Fruit fly (Drosophila melanogaster): Measurements from ENCODE around the gene CG45089.

Gene CG45089

DNA sequence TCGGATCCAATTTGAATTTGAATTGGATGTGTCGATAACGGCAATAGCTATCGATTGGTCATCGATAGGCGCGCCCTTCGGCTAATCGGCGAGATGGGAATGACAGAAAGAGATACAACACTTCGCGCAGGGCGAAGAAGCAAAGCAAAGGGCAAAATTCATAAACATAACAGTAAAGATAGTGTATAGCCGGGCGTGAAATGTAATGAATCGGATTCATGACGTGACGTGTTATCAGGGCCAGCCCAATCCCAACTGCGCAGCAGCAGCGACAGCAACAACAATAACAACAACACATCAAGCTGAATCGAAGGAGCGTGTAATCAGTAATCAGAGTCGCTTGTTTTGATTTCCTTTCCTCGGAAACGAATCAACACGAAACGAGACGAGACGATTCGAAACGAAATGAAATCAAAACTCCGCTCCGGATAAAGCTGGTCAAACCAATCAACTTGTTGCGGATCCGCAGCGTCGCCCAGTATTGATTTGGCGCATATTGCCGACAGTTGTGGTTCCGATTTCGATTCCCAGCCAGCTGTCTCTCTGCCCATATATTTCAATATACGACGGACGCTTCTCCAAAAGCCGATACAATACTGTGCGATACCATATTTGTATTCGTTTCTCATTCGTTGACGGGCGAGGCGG is 18.5 kb upstream of the CG45089 start, which contains the start of gene snz (continued):
- TF ChIP-seq CG10267 (tag; optimal IDR thresholded peaks at IDR 0.05), result peak; percentile 22
- TF ChIP-seq Jarid2 (GFP tag; optimal IDR thresholded peaks at IDR 0.05), result no peak
- no peak for TF ChIP-seq Awh (GFP tag; IDR thresholded peaks at IDR 0.05)
- 0 out of 3 replicates have a peak, but pooled peaks have one; percentile 5 for TF ChIP-seq Dbx (GFP tag; IDR thresholded peaks at IDR 0.05)
- TF ChIP-seq grn (GFP tag; optimal IDR thresholded peaks at IDR 0.05), result peak; percentile 69
- no peak for TF ChIP-seq bsh (GFP tag; optimal IDR thresholded peaks at IDR 0.05)
- no peak for TF ChIP-seq gro (GFP tag; optimal IDR thresholded peaks at IDR 0.05)
- no peak for TF ChIP-seq p53 (GFP tag; optimal IDR thresholded peaks at IDR 0.05)
- TF ChIP-seq CG13624 (GFP tag; optimal IDR thresholded peaks at IDR 0.05), result peak; percentile 47
- TF ChIP-seq ERR (GFP tag; optimal IDR thresholded peaks at IDR 0.05), result no peak
- TF ChIP-seq NfI (GFP tag; optimal IDR thresholded peaks at IDR 0.05), result no peak
- TF ChIP-seq CG11247 (GFP tag; IDR thresholded peaks at IDR 0.05), result no peak
- TF ChIP-seq z (GFP tag; IDR thresholded peaks at IDR 0.05), result no peak
- TF ChIP-seq CG2199 (GFP tag; IDR thresholded peaks at IDR 0.05), result 0 out of 3 replicates have a peak, but pooled peaks have one; percentile 41
- peak; percentile 6 for TF ChIP-seq Hand (GFP tag; optimal IDR thresholded peaks at IDR 0.05)
- TF ChIP-seq Med (GFP tag), result peak; percentile 71
- no peak for TF ChIP-seq CG3281 (GFP tag; optimal IDR thresholded peaks at IDR 0.05)
- no peak for TF ChIP-seq Atf3 (GFP tag; optimal IDR thresholded peaks at IDR 0.05)
- no peak for TF ChIP-seq da (GFP tag; optimal IDR thresholded peaks at IDR 0.05)
- TF ChIP-seq so (GFP tag; IDR thresholded peaks at IDR 0.05), result no peak
- TF ChIP-seq CG17328 (GFP tag; IDR thresholded peaks at IDR 0.05), result no peak
- TF ChIP-seq CG10979 (tag; optimal IDR thresholded peaks at IDR 0.05), result no peak
- TF ChIP-seq emc (GFP tag; optimal IDR thresholded peaks at IDR 0.05), result no peak
- no peak for TF ChIP-seq CG16863 (GFP tag; optimal IDR thresholded peaks at IDR 0.05)
- TF ChIP-seq Dll (GFP tag; IDR thresholded peaks at IDR 0.05; ENCODE audit: partially characterized antibody), result peak; percentile 77
- TF ChIP-seq tap (tag; optimal IDR thresholded peaks at IDR 0.05), result no peak
- no peak for TF ChIP-seq CG7271 (tag; optimal IDR thresholded peaks at IDR 0.05)
- TF ChIP-seq Scr (GFP tag; IDR thresholded peaks at IDR 0.05; ENCODE audit: partially characterized antibody), result peak; percentile 74
- no peak for TF ChIP-seq Mad (GFP tag; optimal IDR thresholded peaks at IDR 0.05)
- no peak for TF ChIP-seq tio (GFP tag; optimal IDR thresholded peaks at IDR 0.05)
- TF ChIP-seq dan (GFP tag; IDR thresholded peaks at IDR 0.05), result no peak
- no peak for TF ChIP-seq B-H1 (GFP tag; IDR thresholded peaks at IDR 0.05)
- no peak for TF ChIP-seq ftz-f1 (GFP tag; optimal IDR thresholded peaks at IDR 0.05)
- TF ChIP-seq tll (GFP tag; optimal IDR thresholded peaks at IDR 0.05), result no peak
- no peak for TF ChIP-seq lilli (GFP tag; optimal IDR thresholded peaks at IDR 0.05)
- TF ChIP-seq CG13287 (GFP tag; IDR thresholded peaks at IDR 0.05; ENCODE audit: partially characterized antibody), result peak; percentile 83
- TF ChIP-seq br (optimal IDR thresholded peaks at IDR 0.05), result no peak
- TF ChIP-seq Sox102F (GFP tag; optimal IDR thresholded peaks at IDR 0.05), result no peak
- TF ChIP-seq CG31441 (GFP tag; IDR thresholded peaks at IDR 0.05), result no peak
- no peak for TF ChIP-seq HLHmδ (GFP tag; optimal IDR thresholded peaks at IDR 0.05)
- TF ChIP-seq CG14014 (GFP tag; IDR thresholded peaks at IDR 0.05), result no peak
- TF ChIP-seq CG9876 (GFP tag; optimal IDR thresholded peaks at IDR 0.05), result no peak
- TF ChIP-seq Oli (tag; optimal IDR thresholded peaks at IDR 0.05), result no peak
- TF ChIP-seq dm (GFP tag; optimal IDR thresholded peaks at IDR 0.05), result no peak
- TF ChIP-seq CG2116 (GFP tag; optimal IDR thresholded peaks at IDR 0.05), result peak; percentile 87
- no peak for TF ChIP-seq dysf (GFP tag; IDR thresholded peaks at IDR 0.05)
- no peak for TF ChIP-seq cad (GFP tag; optimal IDR thresholded peaks at IDR 0.05)
- no peak for TF ChIP-seq CG5180 (GFP tag; optimal IDR thresholded peaks at IDR 0.05)
- no peak for TF ChIP-seq jumu (GFP tag; optimal IDR thresholded peaks at IDR 0.05)
- no peak for TF ChIP-seq en (GFP tag; optimal IDR thresholded peaks at IDR 0.05)
- peak; percentile 70 for TF ChIP-seq CG12155 (GFP tag; optimal IDR thresholded peaks at IDR 0.05)

Measured in whole organism, embryonic.